Worm (Caenorhabditis elegans): Measurements from ENCODE around the gene R07C12.3.
A peak's percentile ranks its signal among the peaks of the same experiment; 100 is the strongest.

The R07C12.3 gene

DNA sequence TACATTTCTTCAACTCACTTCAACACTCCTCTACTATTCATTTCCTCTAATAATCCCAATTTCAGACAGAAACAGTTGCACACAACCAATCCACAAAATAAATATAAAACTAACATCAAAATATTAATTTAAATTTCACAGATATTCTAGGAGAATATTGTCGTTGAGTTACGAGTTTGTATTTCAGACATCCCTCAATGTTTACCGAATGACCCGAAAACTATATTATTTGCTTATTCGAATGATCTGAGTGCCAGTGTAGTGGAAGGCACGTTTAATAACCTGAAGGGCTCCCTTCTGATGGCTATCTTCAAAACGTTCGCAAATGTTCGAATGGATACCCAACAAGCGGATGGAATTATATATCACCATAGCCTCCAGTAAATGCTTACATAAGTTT is at the start of gene R07C12.3:
TSS of gene R07C12.3 (plus strand) at position 301 of the 400 bp plus-strand sequence.
- TF ChIP-seq K11D2.4 (GFP tag; IDR thresholded peaks at IDR 0.05) (no peak), egl-44 (GFP tag; IDR thresholded peaks at IDR 0.05) (no peak), lin-54 (GFP tag; optimal IDR thresholded peaks at IDR 0.05) (no peak), F23B12.7 (tag; optimal IDR thresholded peaks at IDR 0.05; ENCODE audit: insufficient read depth) (no peak), gei-17 (GFP tag; optimal IDR thresholded peaks at IDR 0.05) (no peak), tbp1 (GFP tag; optimal IDR thresholded peaks at IDR 0.05) (no peak)

DNA sequence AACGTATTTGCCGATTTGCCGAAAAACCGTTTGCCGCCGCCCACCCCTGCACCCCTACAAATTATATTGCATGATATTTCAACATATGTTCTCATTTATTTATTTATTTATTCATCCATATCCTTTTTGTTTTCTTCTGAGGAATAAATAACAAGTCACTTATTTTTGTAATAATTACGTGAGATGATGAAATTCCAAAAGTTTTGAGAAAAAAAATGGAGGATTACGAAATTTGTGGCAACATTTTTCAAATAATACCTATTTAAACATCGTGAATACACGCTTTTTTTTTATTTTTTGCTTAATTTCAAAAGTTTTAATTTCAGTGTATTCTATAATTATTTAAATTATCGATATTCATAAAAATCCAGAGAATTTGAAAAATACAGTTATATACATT is 47.9 kb upstream of the R07C12.3 start:
- TF ChIP-seq gei-17 (GFP tag; optimal IDR thresholded peaks at IDR 0.05) (no peak), cebp-1 (GFP tag; IDR thresholded peaks at IDR 0.05) (no peak), cebp-1 (tag; optimal IDR thresholded peaks at IDR 0.05) (peak; percentile 67)

DNA sequence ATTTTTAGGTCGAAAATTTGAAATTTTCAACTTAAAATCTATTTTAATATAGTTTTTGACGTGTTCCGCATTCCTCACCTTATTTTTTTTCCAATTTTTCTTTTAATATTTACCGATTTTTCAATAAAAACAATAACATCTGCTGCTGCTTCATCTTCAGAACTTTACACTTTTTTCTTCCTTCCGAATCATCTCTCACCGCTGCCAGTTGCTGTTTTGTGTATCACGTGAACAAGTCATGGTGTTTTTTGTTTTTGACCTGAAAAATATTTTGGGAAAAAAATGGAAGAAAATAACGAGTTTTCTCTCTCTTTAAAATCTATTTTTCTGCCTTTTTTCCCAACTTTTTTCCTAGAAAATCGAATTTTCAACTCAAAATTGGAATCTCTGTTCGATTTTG is 45.1 kb upstream of the R07C12.3 start:
- no peak for TF ChIP-seq B0336.3 (GFP tag; IDR thresholded peaks at IDR 0.05)
- no peak for TF ChIP-seq somi-1 (GFP tag; optimal IDR thresholded peaks at IDR 0.05)
- TF ChIP-seq F37B4.10 (GFP tag; IDR thresholded peaks at IDR 0.05), result no peak
- no peak for TF ChIP-seq unc-130 (GFP tag; optimal IDR thresholded peaks at IDR 0.05)
- no peak for TF ChIP-seq lag-1 (GFP tag; IDR thresholded peaks at IDR 0.05)
- no peak for TF ChIP-seq zim-3 (tag; optimal IDR thresholded peaks at IDR 0.05)
- no peak for TF ChIP-seq nfya-2 (GFP tag; IDR thresholded peaks at IDR 0.05)
- no peak for TF ChIP-seq akir-1 (GFP tag; optimal IDR thresholded peaks at IDR 0.05)
- TF ChIP-seq ets-4 (GFP tag; optimal IDR thresholded peaks at IDR 0.05), result no peak
- no peak for TF ChIP-seq hsf-1 (GFP tag; IDR thresholded peaks at IDR 0.05)
- no peak for TF ChIP-seq madf-10 (tag; optimal IDR thresholded peaks at IDR 0.05)

DNA sequence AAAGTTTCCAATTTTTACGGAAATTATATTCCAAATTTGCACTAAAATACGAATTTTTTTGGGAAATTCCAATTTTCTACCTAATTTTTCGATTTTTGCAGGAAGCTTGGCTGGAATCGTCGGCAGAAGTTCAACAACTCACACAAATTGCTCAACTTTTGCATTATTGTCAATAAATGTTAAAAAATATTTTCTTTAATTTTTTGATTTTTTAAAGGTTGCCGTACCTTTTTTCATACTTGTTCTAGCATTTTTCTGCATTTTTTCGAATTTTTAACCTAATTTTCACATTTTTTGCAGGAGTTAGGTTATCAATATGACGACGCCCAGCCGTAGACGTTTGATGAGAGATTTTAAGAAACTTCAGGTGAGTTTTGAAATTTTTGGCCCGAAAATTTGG is 42.2 kb upstream of the R07C12.3 start, which contains the start of gene ubc-1:
TSS of gene ubc-1 (plus strand) at position 301 of the 400 bp plus-strand sequence.
- no peak for TF ChIP-seq nhr-179 (tag; optimal IDR thresholded peaks at IDR 0.05)
- TF ChIP-seq zfh-2 (GFP tag; conservative IDR thresholded peaks at IDR 0.05), result no peak
- TF ChIP-seq C06A6.2 (GFP tag; conservative IDR thresholded peaks at IDR 0.05), result no peak
- no peak for TF ChIP-seq tbx-9 (tag; optimal IDR thresholded peaks at IDR 0.05; ENCODE audit: borderline replicate concordance)
- TF ChIP-seq T26A5.8 (tag; optimal IDR thresholded peaks at IDR 0.05), result no peak

DNA sequence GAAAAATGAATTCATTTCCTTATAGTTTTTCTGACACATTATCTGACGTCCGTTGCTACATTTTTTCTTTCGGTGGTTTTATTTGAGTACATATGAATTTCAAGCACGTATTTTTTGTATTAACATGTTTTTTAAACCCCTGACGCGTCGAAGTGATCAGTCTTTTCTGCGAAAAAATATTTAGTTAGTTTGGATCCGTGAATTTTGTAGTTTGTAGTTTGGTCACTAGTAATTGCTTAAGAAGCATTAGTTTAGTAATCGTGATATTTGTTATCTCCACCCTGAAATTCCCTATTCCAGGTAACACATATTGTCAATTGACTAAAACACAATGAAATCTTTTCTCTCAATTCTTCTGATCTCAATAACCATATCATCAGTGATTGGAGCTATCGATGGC is 36.1 kb upstream of the R07C12.3 start, which contains the start of gene C35B1.7:
TSS of gene C35B1.7 (plus strand) at position 301 of the 400 bp plus-strand sequence.
- TF ChIP-seq F33H1.4 (GFP tag; IDR thresholded peaks at IDR 0.05), result no peak
- TF ChIP-seq ZK185.1 (tag; optimal IDR thresholded peaks at IDR 0.05; ENCODE audit: poor library complexity, severe bottlenecking), result no peak
- TF ChIP-seq hrde-1 (tag; optimal IDR thresholded peaks at IDR 0.05; ENCODE audit: borderline replicate concordance), result no peak
- TF ChIP-seq nfyb-1 (GFP tag; IDR thresholded peaks at IDR 0.05), result no peak
- TF ChIP-seq madf-8 (GFP tag; conservative IDR thresholded peaks at IDR 0.05), result no peak
- TF ChIP-seq ztf-25 (GFP tag; IDR thresholded peaks at IDR 0.05), result no peak
- no peak for TF ChIP-seq efl-1 (GFP tag; optimal IDR thresholded peaks at IDR 0.05)
- no peak for TF ChIP-seq tbx-9 (tag; optimal IDR thresholded peaks at IDR 0.05; ENCODE audit: borderline replicate concordance)
- no peak for TF ChIP-seq sea-2 (GFP tag; IDR thresholded peaks at IDR 0.05)
- no peak for TF ChIP-seq lag-1 (GFP tag; IDR thresholded peaks at IDR 0.05)
- no peak for TF ChIP-seq ceh-100 (GFP tag; IDR thresholded peaks at IDR 0.05)
- no peak for TF ChIP-seq attf-6 (GFP tag; IDR thresholded peaks at IDR 0.05)
- no peak for TF ChIP-seq ztf-28 (GFP tag; IDR thresholded peaks at IDR 0.05)
- no peak for TF ChIP-seq B0019.2 (GFP tag; conservative IDR thresholded peaks at IDR 0.05)
- no peak for TF ChIP-seq Y67H2A.10 (GFP tag; conservative IDR thresholded peaks at IDR 0.05)
